Fruit fly (Drosophila melanogaster) whole organism, prepupa: Measurements from ENCODE around the gene eIF4E6.

ENCODE experiments used
- CG10631 ChIP-seq: fragments of 200-800 bp; sonication (Bioruptor generic); optimal IDR thresholded peaks from 2 replicates; lab custom pipeline; 2016; ENCODE audit warnings: missing biosample characterization, missing genetic modification characterization
- CG10669 ChIP-seq: fragments of 200-800 bp; sonication (Bioruptor generic); optimal IDR thresholded peaks from 3 replicates; lab custom pipeline; 2018; ENCODE audit warnings: missing biosample characterization, mild to moderate bottlenecking, missing genetic modification characterization, moderate library complexity
- CG11294 ChIP-seq: fragments of 200-800 bp; sonication (Bioruptor generic); IDR thresholded peaks from 2 replicates; pipeline ENCODE4 v1.3.6; 2022; ENCODE audit warnings: missing biosample characterization, missing genetic modification characterization
- CG15336 ChIP-seq: fragments of 200-800 bp; sonication (Bioruptor generic); IDR thresholded peaks from 2 replicates; pipeline ENCODE4 v1.3.6; 2022; ENCODE audit warnings: missing biosample characterization, missing genetic modification characterization
- CG1621 ChIP-seq: fragments of 200-800 bp; sonication (Bioruptor generic); optimal IDR thresholded peaks from 3 replicates; lab custom pipeline; 2018; ENCODE audit warnings: missing biosample characterization, mild to moderate bottlenecking, missing genetic modification characterization
- CG16779 ChIP-seq: fragments of 200-800 bp; sonication (Bioruptor generic); optimal IDR thresholded peaks from 3 replicates; lab custom pipeline; 2017; ENCODE audit warnings: missing biosample characterization, mild to moderate bottlenecking, missing genetic modification characterization
- CG3032 ChIP-seq: fragments of 200-800 bp; optimal IDR thresholded peaks from 2 replicates; lab custom pipeline; 2019; ENCODE audit warnings: missing biosample characterization, mild to moderate bottlenecking, missing genetic modification characterization, moderate library complexity
- CG32006 ChIP-seq: fragments of 200-800 bp; sonication (Bioruptor generic); optimal IDR thresholded peaks from 3 replicates; lab custom pipeline; 2017; ENCODE audit warnings: missing biosample characterization, mild to moderate bottlenecking, missing genetic modification characterization
- CG34406 ChIP-seq: fragments of 200-800 bp; sonication (Bioruptor generic); optimal IDR thresholded peaks from 3 replicates; lab custom pipeline; 2016; ENCODE audit warnings: missing biosample characterization, missing genetic modification characterization
- CG3919 ChIP-seq: fragments of 200-800 bp; sonication (Bioruptor generic); optimal IDR thresholded peaks from 3 replicates; lab custom pipeline; 2016; ENCODE audit warnings: missing biosample characterization, missing genetic modification characterization
- CG4318 ChIP-seq: fragments of 200-800 bp; sonication (Bioruptor generic); optimal IDR thresholded peaks from 3 replicates; lab custom pipeline; 2017; ENCODE audit warnings: missing biosample characterization, mild to moderate bottlenecking, missing genetic modification characterization
- CG6163 ChIP-seq: fragments of 200-800 bp; sonication (Bioruptor generic); IDR thresholded peaks from 3 replicates; pipeline ENCODE4 v1.3.6; 2022; ENCODE audit warnings: missing biosample characterization, missing genetic modification characterization
- CG6792 ChIP-seq: fragments of 200-800 bp; sonication (Bioruptor generic); optimal IDR thresholded peaks from 3 replicates; lab custom pipeline; 2016; ENCODE audit warnings: missing biosample characterization, missing genetic modification characterization
- CG6808 ChIP-seq: fragments of 200-800 bp; sonication (Bioruptor generic); optimal IDR thresholded peaks from 3 replicates; lab custom pipeline; 2017; ENCODE audit warnings: missing biosample characterization, missing genetic modification characterization, mild to moderate bottlenecking, moderate library complexity, missing genetic modification reagents
- CG6854 ChIP-seq: fragments of 200-800 bp; sonication (Bioruptor generic); optimal IDR thresholded peaks from 2 replicates; lab custom pipeline; 2017; ENCODE audit warnings: missing biosample characterization, mild to moderate bottlenecking, missing genetic modification characterization
- CG8119 ChIP-seq: fragments of 200-800 bp; sonication (Bioruptor generic); IDR thresholded peaks from 3 replicates; pipeline ENCODE4 v1.3.6; 2022; ENCODE audit warnings: missing biosample characterization, missing genetic modification characterization
- CG8632 ChIP-seq: fragments of 200-800 bp; sonication (Bioruptor generic); optimal IDR thresholded peaks from 3 replicates; lab custom pipeline; 2016; ENCODE audit warnings: missing biosample characterization, missing genetic modification characterization
- CG9139 ChIP-seq: fragments of 200-800 bp; sonication (Bioruptor generic); optimal IDR thresholded peaks from 3 replicates; lab custom pipeline; 2017; ENCODE audit warnings: missing biosample characterization, mild to moderate bottlenecking, missing genetic modification characterization
- Eip75B ChIP-seq: fragments of 200-800 bp; sonication (Bioruptor generic); optimal IDR thresholded peaks from 3 replicates; lab custom pipeline; 2016; ENCODE audit warnings: missing biosample characterization, missing genetic modification characterization
- Eip78C ChIP-seq: fragments of 200-800 bp; sonication (Bioruptor generic); peaks from one replicate; lab custom pipeline; 2016; ENCODE audit warnings: missing biosample characterization, missing genetic modification characterization
- Eip93F ChIP-seq: fragments of 200-800 bp; sonication (Bioruptor generic); optimal IDR thresholded peaks from 2 replicates; lab custom pipeline; 2016; ENCODE audit warnings: missing biosample characterization, mild to moderate bottlenecking, missing genetic modification characterization
- Ets96B ChIP-seq: fragments of 200-800 bp; optimal IDR thresholded peaks from 2 replicates; lab custom pipeline; 2019; ENCODE audit warnings: missing biosample characterization, mild to moderate bottlenecking, missing genetic modification characterization, moderate library complexity
- Gug ChIP-seq: fragments of 200-800 bp; sonication (Bioruptor generic); IDR thresholded peaks from 2 replicates; pipeline ENCODE4 v1.3.6; 2022; ENCODE audit warnings: missing biosample characterization, missing genetic modification characterization
- Hr38 ChIP-seq: sonication (Bioruptor generic); optimal IDR thresholded peaks from 2 replicates; lab custom pipeline; 2016; ENCODE audit warnings: missing biosample characterization, missing genetic modification characterization
- Hr39 ChIP-seq: fragments of 200-800 bp; sonication (Bioruptor generic); optimal IDR thresholded peaks from 2 replicates; lab custom pipeline; 2016; ENCODE audit warnings: missing biosample characterization, missing genetic modification characterization
- Hr4 ChIP-seq: fragments of 200-800 bp; sonication (Bioruptor generic); optimal IDR thresholded peaks from 3 replicates; lab custom pipeline; 2016; ENCODE audit warnings: missing biosample characterization, missing genetic modification characterization
- Lpt ChIP-seq: fragments of 200-800 bp; sonication (Bioruptor generic); optimal IDR thresholded peaks from 3 replicates; lab custom pipeline; 2016; ENCODE audit warnings: missing biosample characterization, missing genetic modification characterization
- Met ChIP-seq: fragments of 200-800 bp; sonication (Bioruptor generic); optimal IDR thresholded peaks from 3 replicates; lab custom pipeline; 2016; ENCODE audit warnings: missing biosample characterization, missing genetic modification characterization
- OdsH ChIP-seq: fragments of 200-800 bp; sonication (Bioruptor generic); optimal IDR thresholded peaks from 3 replicates; lab custom pipeline; 2016; ENCODE audit warnings: missing biosample characterization, missing genetic modification characterization
- Smox ChIP-seq: fragments of 200-800 bp; sonication (Bioruptor generic); optimal IDR thresholded peaks from 3 replicates; lab custom pipeline; 2016; ENCODE audit warnings: missing biosample characterization, missing genetic modification characterization
- Sox102F ChIP-seq: fragments of 200-800 bp; sonication (Bioruptor generic); optimal IDR thresholded peaks from 2 replicates; lab custom pipeline; 2016; ENCODE audit warnings: missing biosample characterization, mild to moderate bottlenecking, missing genetic modification characterization
- acj6 ChIP-seq: fragments of 200-800 bp; sonication (Bioruptor generic); optimal IDR thresholded peaks from 3 replicates; lab custom pipeline; 2016; ENCODE audit warnings: missing biosample characterization, missing genetic modification characterization
- cyc ChIP-seq: fragments of 200-800 bp; sonication (Bioruptor generic); optimal IDR thresholded peaks from 3 replicates; lab custom pipeline; 2016; ENCODE audit warnings: missing biosample characterization, missing genetic modification characterization
- dac ChIP-seq: fragments of 200-800 bp; sonication (Bioruptor generic); optimal IDR thresholded peaks from 2 replicates; lab custom pipeline; 2017; ENCODE audit warnings: missing biosample characterization, mild to moderate bottlenecking, missing genetic modification characterization
- dsx ChIP-seq: fragments of 200-800 bp; optimal IDR thresholded peaks from 3 replicates; lab custom pipeline; 2019; ENCODE audit warnings: missing biosample characterization, mild to moderate bottlenecking, missing genetic modification characterization, moderate library complexity; ENCODE audit not compliant: poor library complexity, severe bottlenecking
- eg ChIP-seq: fragments of 200-800 bp; sonication (Bioruptor generic); IDR thresholded peaks from 3 replicates; pipeline ENCODE4 v1.3.6; 2022; ENCODE audit warnings: missing biosample characterization, missing genetic modification characterization
- esn ChIP-seq: fragments of 200-800 bp; sonication (Bioruptor generic); optimal IDR thresholded peaks from 2 replicates; lab custom pipeline; 2016; ENCODE audit warnings: missing biosample characterization, mild to moderate bottlenecking, missing genetic modification characterization, moderate library complexity
- fd59A ChIP-seq: fragments of 200-800 bp; sonication (Bioruptor generic); optimal IDR thresholded peaks from 2 replicates; lab custom pipeline; 2017; ENCODE audit warnings: missing biosample characterization, mild to moderate bottlenecking, missing genetic modification characterization, missing genetic modification reagents
- fd85E ChIP-seq: fragments of 200-800 bp; sonication (Bioruptor generic); optimal IDR thresholded peaks from 3 replicates; lab custom pipeline; 2016; ENCODE audit warnings: missing biosample characterization, missing genetic modification characterization
- fkh ChIP-seq: fragments of 200-800 bp; sonication (Bioruptor generic); optimal IDR thresholded peaks from 3 replicates; lab custom pipeline; 2017; ENCODE audit warnings: missing biosample characterization, mild to moderate bottlenecking, missing genetic modification characterization, moderate library complexity
- net ChIP-seq: fragments of 200-800 bp; sonication (Bioruptor generic); optimal IDR thresholded peaks from 3 replicates; lab custom pipeline; 2016; ENCODE audit warnings: missing biosample characterization, missing genetic modification characterization
- pdm3 ChIP-seq: fragments of 200-800 bp; sonication (Bioruptor generic); optimal IDR thresholded peaks from 3 replicates; lab custom pipeline; 2016; ENCODE audit warnings: missing biosample characterization, missing genetic modification characterization
- salr ChIP-seq, 2 experiments: fragments of 200-800 bp; sonication (Bioruptor generic); optimal IDR thresholded peaks; 3 replicates each; lab custom pipeline; 2016 to 2018; ENCODE audit warnings: missing biosample characterization in 2 of 2, missing genetic modification characterization in 2 of 2, mild to moderate bottlenecking in 1 of 2
- spab ChIP-seq: fragments of 200-800 bp; sonication (Bioruptor generic); optimal IDR thresholded peaks from 2 replicates; lab custom pipeline; 2017; ENCODE audit warnings: missing biosample characterization, mild to moderate bottlenecking, missing genetic modification characterization, missing genetic modification reagents
- ss ChIP-seq, 2 experiments: fragments of 200-800 bp; sonication (Bioruptor generic); optimal IDR thresholded peaks; 2 replicates in 1 of 2; 3 replicates in 1 of 2; lab custom pipeline; 2017 to 2018; ENCODE audit warnings: mild to moderate bottlenecking in 2 of 2, missing biosample characterization in 2 of 2, missing genetic modification characterization in 2 of 2, moderate library complexity in 1 of 2
- topi ChIP-seq: fragments of 200-800 bp; sonication (Bioruptor generic); optimal IDR thresholded peaks from 3 replicates; lab custom pipeline; 2016; ENCODE audit warnings: missing biosample characterization, missing genetic modification characterization

eIF4E6 gene

dm6 chr3R:29055710-29056109 lies 28.7 kb upstream of the eIF4E6 start, which contains the start of gene Sirt7:
Sirt7 (plus strand) TSS chr3R:29055927.
- TF ChIP-seq Hr39 (GFP tag; lab: Kevin White, UChicago) (no peak), CG8119 (GFP tag; lab: Robert Waterston, UW) (peak; percentile 76; the same call in 2 of the 3 replicates), CG4318 (GFP tag; lab: Kevin White, UChicago) (no peak), CG11294 (GFP tag; lab: Robert Waterston, UW) (no peak), Ets96B (peak; percentile 79), cyc (GFP tag; lab: Kevin White, UChicago) (no peak), CG34406 (GFP tag; lab: Kevin White, UChicago) (no peak), net (GFP tag; lab: Kevin White, UChicago) (peak; percentile 66), esn (GFP tag; lab: Kevin White, UChicago) (peak; percentile 13), CG3032 (peak; percentile 80), Met (no peak), CG9139 (GFP tag; lab: Kevin White, UChicago) (peak; percentile 58), CG15336 (peak; percentile 75), CG6163 (GFP tag; lab: Robert Waterston, UW) (peak; percentile 88), topi (GFP tag; lab: Kevin White, UChicago) (no peak), acj6 (GFP tag; lab: Kevin White, UChicago) (no peak), Hr4 (GFP tag; lab: Kevin White, UChicago) (no peak), CG6808 (no peak), dsx (peak; percentile 74), CG10631 (no peak), CG8632 (GFP tag; lab: Kevin White, UChicago) (no peak), OdsH (GFP tag; lab: Kevin White, UChicago) (no peak), Eip75B (GFP tag; lab: Kevin White, UChicago) (no peak), CG10669 (GFP tag; lab: Kevin White, UChicago) (no peak), CG32006 (GFP tag; lab: Kevin White, UChicago) (no peak), fd59A (peak; percentile 0), CG6792 (GFP tag; lab: Kevin White, UChicago) (no peak), CG6854 (GFP tag; lab: Kevin White, UChicago) (peak; percentile 41), fd85E (GFP tag; lab: Kevin White, UChicago) (no peak), spab (GFP tag; lab: Kevin White, UChicago) (peak; percentile 60), Lpt (GFP tag; lab: Kevin White, UChicago) (no peak), CG1621 (tag; lab: Kevin White, UChicago) (peak; percentile 76), eg (GFP tag; lab: Robert Waterston, UW) (peak; percentile 91), Eip93F (peak; percentile 62), CG16779 (tag; lab: Kevin White, UChicago) (peak; percentile 74), pdm3 (no peak), dac (peak; percentile 72), Gug (GFP tag; lab: Robert Waterston, UW) (peak; percentile 49), fkh (peak; percentile 92), ss (GFP tag; optimal IDR thresholded peaks at IDR 0.05; lab: Kevin White, UChicago) (peak in 1 of 2 experiments; percentile 76)
- TF ChIP-seq, all 60 proteins: peak for 20

dm6 chr3R:29054047-29054446 lies 27.1 kb upstream of the eIF4E6 start, which contains the start of gene CG11843:
CG11843 (plus strand) TSS chr3R:29054347.
- TF ChIP-seq salr (GFP tag; optimal IDR thresholded peaks at IDR 0.05; lab: Kevin White, UChicago) (no peak), Hr38 (GFP tag; lab: Kevin White, UChicago) (no peak), ss (GFP tag; optimal IDR thresholded peaks at IDR 0.05; lab: Kevin White, UChicago) (no peak), CG8632 (GFP tag; lab: Kevin White, UChicago) (no peak), CG34406 (GFP tag; lab: Kevin White, UChicago) (no peak), Sox102F (GFP tag; lab: Kevin White, UChicago) (no peak), Eip75B (GFP tag; lab: Kevin White, UChicago) (no peak), OdsH (GFP tag; lab: Kevin White, UChicago) (no peak), Eip78C (GFP tag; lab: Kevin White, UChicago) (no peak), Hr39 (GFP tag; lab: Kevin White, UChicago) (no peak), CG6163 (GFP tag; lab: Robert Waterston, UW) (no peak), Gug (GFP tag; lab: Robert Waterston, UW) (no peak), CG3919 (GFP tag; lab: Kevin White, UChicago) (no peak), dac (no peak), pdm3 (no peak), Smox (GFP tag; lab: Kevin White, UChicago) (no peak)
- TF ChIP-seq, all 60 proteins: peak for 0
